Worm (Caenorhabditis elegans) whole organism, mixed stage, embryonic: ENCODE measurements around the gene T01C1.4.

Experiments
- M03D4.4 ChIP-seq: sonication (generic microtip); optimal IDR thresholded peaks from 2 replicates; lab custom pipeline; 2017; ENCODE audit warnings: mild to moderate bottlenecking, missing genetic modification characterization, missing compliant biosample characterization
- bed-3 ChIP-seq: fragments of 200-800 bp; sonication (Bioruptor generic); optimal IDR thresholded peaks from 3 replicates; lab custom pipeline; 2018; ENCODE audit warnings: mild to moderate bottlenecking, missing genetic modification characterization, moderate library complexity, missing compliant biosample characterization
- blmp-1 ChIP-seq: fragments of 150-350 bp; optimal IDR thresholded peaks from 2 replicates; lab custom pipeline; 2014; ENCODE audit warnings: missing biosample characterization, missing genetic modification characterization
- ceh-39 ChIP-seq: fragments of 150-350 bp; optimal IDR thresholded peaks from 2 replicates; lab custom pipeline; 2014; ENCODE audit warnings: missing biosample characterization, missing genetic modification characterization
- ceh-43 ChIP-seq: fragments of 200-800 bp; sonication (Bioruptor generic); optimal IDR thresholded peaks from 2 replicates; lab custom pipeline; 2018; ENCODE audit warnings: mild to moderate bottlenecking, missing genetic modification characterization, moderate library complexity, missing compliant biosample characterization
- ces-1 ChIP-seq: fragments of 150-350 bp; optimal IDR thresholded peaks from 2 replicates; lab custom pipeline; 2014; ENCODE audit warnings: missing biosample characterization, missing genetic modification reagents, missing genetic modification characterization
- cnd-1 ChIP-seq: fragments of 200-800 bp; sonication (Bioruptor generic); optimal IDR thresholded peaks from 2 replicates; lab custom pipeline; 2018; ENCODE audit warnings: mild to moderate bottlenecking, missing genetic modification characterization, missing compliant biosample characterization
- elt-1 ChIP-seq: sonication (generic microtip); optimal IDR thresholded peaks from 2 replicates; lab custom pipeline; 2017; ENCODE audit warnings: missing genetic modification characterization, mild to moderate bottlenecking, missing compliant biosample characterization, antibody characterized with exemption, moderate library complexity, borderline replicate concordance; ENCODE audit not compliant: insufficient read depth
- elt-3 ChIP-seq: fragments of 150-350 bp; optimal IDR thresholded peaks from 2 replicates; lab custom pipeline; 2014; ENCODE audit warnings: missing biosample characterization, missing genetic modification characterization
- ham-2 ChIP-seq: fragments of 200-800 bp; sonication (Bioruptor generic); optimal IDR thresholded peaks from 2 replicates; lab custom pipeline; 2018; ENCODE audit warnings: mild to moderate bottlenecking, missing genetic modification characterization, missing compliant biosample characterization
- hlh-1 ChIP-seq: fragments of 150-350 bp; optimal IDR thresholded peaks from 2 replicates; lab custom pipeline; 2014; ENCODE audit warnings: missing biosample characterization, missing genetic modification reagents, missing genetic modification characterization
- lin-13 ChIP-seq: fragments of 150-350 bp; optimal IDR thresholded peaks from 2 replicates; lab custom pipeline; 2014; ENCODE audit warnings: missing biosample characterization, missing genetic modification characterization
- lsy-2 ChIP-seq: fragments of 150-350 bp; optimal IDR thresholded peaks from 2 replicates; lab custom pipeline; 2014; ENCODE audit warnings: missing biosample characterization, missing genetic modification characterization
- mab-5 ChIP-seq: fragments of 150-350 bp; optimal IDR thresholded peaks from 2 replicates; lab custom pipeline; 2014; ENCODE audit warnings: missing biosample characterization, missing genetic modification characterization
- mep-1 ChIP-seq: fragments of 150-350 bp; optimal IDR thresholded peaks from 2 replicates; lab custom pipeline; 2017; ENCODE audit warnings: missing biosample characterization, missing genetic modification reagents, missing genetic modification characterization, inconsistent platforms
- mls-2 ChIP-seq: sonication (generic microtip); optimal IDR thresholded peaks from 2 replicates; lab custom pipeline; 2016; ENCODE audit warnings: mild to moderate bottlenecking, missing genetic modification characterization, moderate library complexity, missing compliant biosample characterization
- nhr-12 ChIP-seq: fragments of 150-350 bp; optimal IDR thresholded peaks from 2 replicates; lab custom pipeline; 2014; ENCODE audit warnings: missing biosample characterization, missing genetic modification characterization
- nhr-2 ChIP-seq: fragments of 150-350 bp; optimal IDR thresholded peaks from 2 replicates; lab custom pipeline; 2014; ENCODE audit warnings: missing biosample characterization, missing genetic modification characterization
- nhr-237 ChIP-seq: fragments of 150-350 bp; optimal IDR thresholded peaks from 2 replicates; lab custom pipeline; 2014; ENCODE audit warnings: missing biosample characterization, missing genetic modification characterization
- nhr-28 ChIP-seq: fragments of 150-350 bp; optimal IDR thresholded peaks from 2 replicates; lab custom pipeline; 2014; ENCODE audit warnings: missing biosample characterization, missing genetic modification characterization
- nhr-76 ChIP-seq: sonication (generic microtip); optimal IDR thresholded peaks from 2 replicates; lab custom pipeline; 2017; ENCODE audit warnings: missing biosample characterization, missing genetic modification characterization
- pha-4 ChIP-seq: fragments of 150-350 bp; optimal IDR thresholded peaks from 2 replicates; lab custom pipeline; 2018; ENCODE audit warnings: missing biosample characterization, missing genetic modification reagents, missing genetic modification characterization
- snpc-4 ChIP-seq: fragments of 150-350 bp; optimal IDR thresholded peaks from 2 replicates; lab custom pipeline; 2014; ENCODE audit warnings: missing biosample characterization, missing genetic modification characterization
- sptf-1 ChIP-seq: sonication (generic microtip); optimal IDR thresholded peaks from 2 replicates; lab custom pipeline; 2017; ENCODE audit warnings: mild to moderate bottlenecking, missing genetic modification characterization, moderate library complexity, missing compliant biosample characterization
- tbx-8 ChIP-seq: fragments of 200-800 bp; sonication (Bioruptor generic); optimal IDR thresholded peaks from 2 replicates; lab custom pipeline; 2018; ENCODE audit warnings: mild to moderate bottlenecking, missing genetic modification characterization, moderate library complexity, missing compliant biosample characterization
- unc-120 ChIP-seq: sonication (generic microtip); optimal IDR thresholded peaks from 2 replicates; lab custom pipeline; 2017; ENCODE audit warnings: missing genetic modification characterization, missing compliant biosample characterization; ENCODE audit not compliant: poor library complexity, severe bottlenecking
- unc-39 ChIP-seq: fragments of 150-350 bp; optimal IDR thresholded peaks from 2 replicates; lab custom pipeline; 2014; ENCODE audit warnings: missing biosample characterization, missing genetic modification characterization
- unc-62 ChIP-seq: fragments of 150-350 bp; optimal IDR thresholded peaks from 2 replicates; lab custom pipeline; 2014; ENCODE audit warnings: missing biosample characterization, missing genetic modification reagents, missing genetic modification characterization
- zip-8 ChIP-seq: fragments of 150-350 bp; optimal IDR thresholded peaks from 2 replicates; lab custom pipeline; 2014; ENCODE audit warnings: missing biosample characterization, missing genetic modification characterization
- ztf-11 ChIP-seq: fragments of 150-350 bp; optimal IDR thresholded peaks from 2 replicates; lab custom pipeline; 2014; ENCODE audit warnings: missing biosample characterization, missing genetic modification characterization

T01C1.4 gene

ce11 chrX:10677009-10677408 is 39.9 kb downstream of the T01C1.4 start, which contains the start of gene F13E6.1:
Gene F13E6.1, minus strand, starts transcription at chrX:10677109.
- no peak for TF ChIP-seq cnd-1 (tag; lab: Kevin White, UChicago)
- TF ChIP-seq mab-5 (tag; lab: Kevin White, UChicago): no peak
- no peak for TF ChIP-seq ceh-43
- TF ChIP-seq zip-8: no peak
- no peak for TF ChIP-seq nhr-12 (tag; lab: Kevin White, UChicago)
- TF ChIP-seq pha-4 (tag; lab: Kevin White, UChicago): no peak
- TF ChIP-seq ztf-11 (tag; lab: Kevin White, UChicago): no peak
- TF ChIP-seq lsy-2 (tag; lab: Kevin White, UChicago): no peak
- TF ChIP-seq ceh-39 (tag; lab: Kevin White, UChicago): no peak
- no peak for TF ChIP-seq tbx-8 (GFP tag; lab: Kevin White, UChicago)
- TF ChIP-seq lin-13 (tag; lab: Kevin White, UChicago): no peak
- TF ChIP-seq mep-1: no peak
- no peak for TF ChIP-seq sptf-1 (tag; lab: Kevin White, UChicago)

- no peak for TF ChIP-seq mep-1
- TF ChIP-seq ces-1 (GFP tag; lab: Kevin White, UChicago): no peak
- no peak for TF ChIP-seq M03D4.4
- no peak for TF ChIP-seq ceh-43
- no peak for TF ChIP-seq blmp-1 (tag; lab: Kevin White, UChicago)
- no peak for TF ChIP-seq nhr-237 (tag; lab: Kevin White, UChicago)
- TF ChIP-seq ztf-11 (tag; lab: Kevin White, UChicago): no peak
- TF ChIP-seq elt-3 (tag; lab: Kevin White, UChicago): no peak
- TF ChIP-seq sptf-1 (tag; lab: Kevin White, UChicago): no peak
- TF ChIP-seq nhr-12 (tag; lab: Kevin White, UChicago): no peak
- TF ChIP-seq unc-120 (tag; lab: Kevin White, UChicago): no peak
- TF ChIP-seq, all 35 proteins: peak for 0
These were observed 41.0 kb downstream of the T01C1.4 start for ce11 chrX:10675952-10676351.

- TF ChIP-seq ceh-43: no peak
- no peak for TF ChIP-seq ztf-11 (tag; lab: Kevin White, UChicago)
- no peak for TF ChIP-seq unc-39
- no peak for TF ChIP-seq blmp-1 (tag; lab: Kevin White, UChicago)
- no peak for TF ChIP-seq nhr-237 (tag; lab: Kevin White, UChicago)
- no peak for TF ChIP-seq bed-3
- TF ChIP-seq elt-3 (tag; lab: Kevin White, UChicago): no peak
- TF ChIP-seq nhr-76 (tag; lab: Kevin White, UChicago): no peak
- TF ChIP-seq hlh-1 (tag; lab: Kevin White, UChicago): no peak
- TF ChIP-seq cnd-1 (tag; lab: Kevin White, UChicago): no peak
- TF ChIP-seq snpc-4 (tag; lab: Kevin White, UChicago): no peak
- no peak for TF ChIP-seq nhr-28 (tag; lab: Kevin White, UChicago)
These were observed 41.5 kb downstream of the T01C1.4 start for ce11 chrX:10675376-10675775.

ce11 chrX:10674199-10674598 is 42.7 kb downstream of the T01C1.4 start, which contains the start of gene F13E6.2:
Gene F13E6.2, minus strand, starts transcription at chrX:10674299.
- no peak for TF ChIP-seq lsy-2 (tag; lab: Kevin White, UChicago)
- TF ChIP-seq elt-1: no peak
- TF ChIP-seq nhr-237 (tag; lab: Kevin White, UChicago): no peak
- no peak for TF ChIP-seq mls-2 (tag; lab: Kevin White, UChicago)
- no peak for TF ChIP-seq bed-3
- no peak for TF ChIP-seq ham-2 (GFP tag; lab: Kevin White, UChicago)
- TF ChIP-seq nhr-28 (tag; lab: Kevin White, UChicago): no peak
- TF ChIP-seq nhr-2 (tag; lab: Kevin White, UChicago): no peak
- TF ChIP-seq ceh-43: no peak

ce11 chrX:10670198-10670597 is 46.7 kb downstream of the T01C1.4 start:
- TF ChIP-seq mab-5 (tag; lab: Kevin White, UChicago): no peak
- no peak for TF ChIP-seq ces-1 (GFP tag; lab: Kevin White, UChicago)
- no peak for TF ChIP-seq tbx-8 (GFP tag; lab: Kevin White, UChicago)
- no peak for TF ChIP-seq unc-39
- TF ChIP-seq unc-62 (GFP tag; lab: Kevin White, UChicago): no peak
- no peak for TF ChIP-seq nhr-28 (tag; lab: Kevin White, UChicago)
